Fruit fly (Drosophila melanogaster): ENCODE results near the gene CG42834.

dm6 chr3R:17391313-17391845 lies 27.2 kb upstream of the CG42834 start, which contains the start of the genes Brf and sds22:
- TF ChIP-seq CG18619 (GFP tag; optimal IDR thresholded peaks at IDR 0.05), result peak; percentile 92
- TF ChIP-seq usp (GFP tag; optimal IDR thresholded peaks at IDR 0.05), result no peak
- peak; percentile 93 for TF ChIP-seq Dek (tag; optimal IDR thresholded peaks at IDR 0.05)
- TF ChIP-seq gt (GFP tag; IDR thresholded peaks at IDR 0.05), result peak; percentile 85
- no peak for TF ChIP-seq prd (optimal IDR thresholded peaks at IDR 0.05)
- TF ChIP-seq prd (GFP tag; IDR thresholded peaks at IDR 0.05), result peak; percentile 97
- no peak for TF ChIP-seq pan (optimal IDR thresholded peaks at IDR 0.05)
- peak in 1 of 2 experiments; percentile 93 for TF ChIP-seq pan (GFP tag; optimal IDR thresholded peaks at IDR 0.05 in 1 of 2, IDR thresholded peaks at IDR 0.05 in 1 of 2)
- peak; percentile 86 for TF ChIP-seq Scr (GFP tag; IDR thresholded peaks at IDR 0.05; ENCODE audit: partially characterized antibody)
- peak; percentile 85 for TF ChIP-seq CG8281 (tag; optimal IDR thresholded peaks at IDR 0.05)
- TF ChIP-seq Abd-B (GFP tag; optimal IDR thresholded peaks at IDR 0.05), result peak; percentile 97
- TF ChIP-seq CG12769 (tag; optimal IDR thresholded peaks at IDR 0.05), result peak; percentile 95
